Fruit fly (Drosophila melanogaster) whole organism: ENCODE data around the gene LanB1.

ENCODE experiments used
- CG8478 ChIP-seq: fragments of >200 bp; optimal IDR thresholded peaks from 2 replicates; lab custom pipeline; 2018; ENCODE audit warnings: inconsistent platforms
- Dll ChIP-seq: fragments of >200 bp; optimal IDR thresholded peaks from 2 replicates; lab custom pipeline; 2017
- usp ChIP-seq: fragments of >200 bp; optimal IDR thresholded peaks from 2 replicates; lab custom pipeline; 2017; ENCODE audit warnings: missing biosample characterization, missing genetic modification characterization, mixed read lengths

DNA sequence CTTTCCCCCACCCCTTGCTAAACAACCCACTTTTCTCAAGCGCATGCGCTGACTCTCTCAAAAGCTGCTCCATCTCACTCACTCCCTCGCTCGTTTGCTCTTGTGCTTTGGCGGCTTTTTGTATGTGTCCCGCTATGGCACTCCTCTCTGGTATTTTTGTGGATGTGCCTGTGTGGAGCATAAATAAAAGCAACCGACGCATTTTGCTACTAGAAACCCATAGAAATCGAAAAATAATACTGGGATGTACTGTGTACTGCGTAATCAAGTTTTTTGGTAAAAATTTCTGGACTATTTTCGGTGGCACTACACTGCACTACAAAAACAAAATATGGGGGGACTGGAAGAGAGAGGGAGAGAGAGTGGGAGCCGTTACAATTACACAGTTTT, 1.5 kb upstream of the LanB1 start:
- TF ChIP-seq Dll (lab: Kevin White, UChicago) (no peak), usp (no peak), CG8478 (lab: Kevin White, UChicago) (peak; percentile 35)
